Fruit fly (Drosophila melanogaster): ENCODE results near the gene Pfdn4.
A peak's percentile ranks its signal among the peaks of the same experiment; 100 is the strongest.

Gene Pfdn4

DNA sequence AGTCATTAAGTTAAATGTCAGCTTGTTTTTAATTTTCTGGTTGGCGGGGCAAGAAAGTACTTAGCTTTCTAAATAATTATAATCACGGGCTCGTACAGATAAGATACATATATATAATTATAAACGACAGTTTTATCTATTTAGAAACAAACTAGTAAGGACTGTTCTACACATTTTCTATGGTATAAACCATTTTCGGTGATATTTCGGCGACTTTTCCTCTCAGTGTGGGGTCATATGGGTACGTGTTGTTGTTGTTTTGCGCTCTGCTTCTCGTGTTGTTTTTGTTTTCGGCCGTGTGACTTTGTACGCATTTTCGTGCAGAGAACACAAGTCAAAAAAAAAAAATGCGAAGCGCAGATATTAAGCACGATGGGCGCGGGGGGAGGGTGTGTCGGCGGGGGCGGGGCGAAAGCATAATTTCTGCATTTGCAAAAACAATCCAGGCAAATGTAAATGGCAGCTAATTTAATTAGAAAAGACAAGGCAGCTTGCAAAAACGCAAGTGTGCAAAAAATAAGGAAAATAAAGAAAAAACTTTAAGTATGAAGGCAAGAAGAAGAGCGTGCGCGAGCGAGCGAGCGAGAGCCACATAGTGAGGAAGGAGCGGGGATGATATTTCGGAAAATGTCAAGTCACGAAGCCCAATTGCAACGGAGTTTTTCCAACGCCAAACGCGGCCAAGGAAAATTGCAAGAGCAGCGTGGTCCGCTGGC lies 2.5 kb downstream of the Pfdn4 start (continued):
- no peak for TF ChIP-seq Bgb (GFP tag; IDR thresholded peaks at IDR 0.05; ENCODE audit: partially characterized antibody)
- peak; percentile 18 for TF ChIP-seq NfI (GFP tag; optimal IDR thresholded peaks at IDR 0.05)
- no peak for TF ChIP-seq Ssrp (tag; optimal IDR thresholded peaks at IDR 0.05)
- no peak for TF ChIP-seq sob (GFP tag; IDR thresholded peaks at IDR 0.05)
- no peak for TF ChIP-seq CG2712 (tag; optimal IDR thresholded peaks at IDR 0.05)
- TF ChIP-seq Mrtf (GFP tag; IDR thresholded peaks at IDR 0.05) = no peak
- TF ChIP-seq CG4360 (GFP tag; IDR thresholded peaks at IDR 0.05) = peak; percentile 80
- TF ChIP-seq CG7556 (GFP tag; optimal IDR thresholded peaks at IDR 0.05) = peak; percentile 31
- TF ChIP-seq Sox100B (GFP tag; optimal IDR thresholded peaks at IDR 0.05) = peak; percentile 9
- no peak for TF ChIP-seq Asciz (GFP tag; optimal IDR thresholded peaks at IDR 0.05)
- TF ChIP-seq CG2678 (tag; optimal IDR thresholded peaks at IDR 0.05) = peak; percentile 58
- no peak for TF ChIP-seq run (tag; optimal IDR thresholded peaks at IDR 0.05)
- peak; percentile 38 for TF ChIP-seq CG12155 (GFP tag; optimal IDR thresholded peaks at IDR 0.05)
- TF ChIP-seq Hsf (GFP tag; optimal IDR thresholded peaks at IDR 0.05) = peak; percentile 23
- TF ChIP-seq Med (GFP tag) = peak; percentile 80
- TF ChIP-seq ranshi (GFP tag; IDR thresholded peaks at IDR 0.05) = no peak
- TF ChIP-seq CG15269 (tag; optimal IDR thresholded peaks at IDR 0.05) = peak; percentile 65
- peak; percentile 22 for TF ChIP-seq bab2 (GFP tag; optimal IDR thresholded peaks at IDR 0.05)
- TF ChIP-seq crol (GFP tag; IDR thresholded peaks at IDR 0.05) = peak; percentile 95
- TF ChIP-seq CG17385 (GFP tag; optimal IDR thresholded peaks at IDR 0.05) = peak; percentile 95
- TF ChIP-seq odd (GFP tag; optimal IDR thresholded peaks at IDR 0.05) = peak; percentile 16
- TF ChIP-seq Hr51 (GFP tag; optimal IDR thresholded peaks at IDR 0.05) = peak in 1 of 2 experiments; percentile 62
- no peak for TF ChIP-seq CG33213 (GFP tag; optimal IDR thresholded peaks at IDR 0.05)
- TF ChIP-seq nom (GFP tag; optimal IDR thresholded peaks at IDR 0.05) = peak; percentile 78
- peak; percentile 35 for TF ChIP-seq CG9437 (GFP tag; optimal IDR thresholded peaks at IDR 0.05)
- TF ChIP-seq slbo (GFP tag; IDR thresholded peaks at IDR 0.05) = peak; percentile 42; the same call in 1 of the 2 replicates
- 0 out of 2 replicates have a peak, but pooled peaks have one; percentile 16 for TF ChIP-seq Rfx (GFP tag; IDR thresholded peaks at IDR 0.05)
- TF ChIP-seq wek (GFP tag; optimal IDR thresholded peaks at IDR 0.05) = no peak
- peak; percentile 41 for TF ChIP-seq nmo (GFP tag; optimal IDR thresholded peaks at IDR 0.05)
- TF ChIP-seq pita (GFP tag; optimal IDR thresholded peaks at IDR 0.05) = no peak
- peak; percentile 19 for TF ChIP-seq CG13775 (GFP tag; optimal IDR thresholded peaks at IDR 0.05)
- TF ChIP-seq caup (GFP tag; optimal IDR thresholded peaks at IDR 0.05; ENCODE audit: severe bottlenecking) = peak; percentile 38
- no peak for TF ChIP-seq CG4282 (GFP tag; optimal IDR thresholded peaks at IDR 0.05)
- TF ChIP-seq E2f2 (GFP tag; IDR thresholded peaks at IDR 0.05) = peak; percentile 21; the same call in 1 of the 2 replicates
- peak; percentile 55 for TF ChIP-seq CG12942 (GFP tag; optimal IDR thresholded peaks at IDR 0.05)
- no peak for TF ChIP-seq CG8290 (GFP tag; optimal IDR thresholded peaks at IDR 0.05)
- TF ChIP-seq CG8290 (tag; optimal IDR thresholded peaks at IDR 0.05) = no peak
- peak; percentile 44 for TF ChIP-seq CG18619 (GFP tag; optimal IDR thresholded peaks at IDR 0.05)
- peak; percentile 3 for TF ChIP-seq CG1602 (GFP tag; optimal IDR thresholded peaks at IDR 0.05)
- TF ChIP-seq jumu (GFP tag; optimal IDR thresholded peaks at IDR 0.05) = no peak
- no peak for TF ChIP-seq CG7786 (GFP tag; optimal IDR thresholded peaks at IDR 0.05)
- TF ChIP-seq CG1832 (GFP tag; optimal IDR thresholded peaks at IDR 0.05) = peak; percentile 78
- no peak for TF ChIP-seq Hand (GFP tag; optimal IDR thresholded peaks at IDR 0.05)
- TF ChIP-seq Nf-YC (tag; optimal IDR thresholded peaks at IDR 0.05) = no peak
- peak; percentile 36 for TF ChIP-seq az2 (GFP tag; optimal IDR thresholded peaks at IDR 0.05)
- no peak for TF ChIP-seq CG17361 (GFP tag; IDR thresholded peaks at IDR 0.05)
- TF ChIP-seq Atf6 (GFP tag; IDR thresholded peaks at IDR 0.05) = peak; percentile 65
- no peak for TF ChIP-seq gro (GFP tag; optimal IDR thresholded peaks at IDR 0.05)
- no peak for TF ChIP-seq nerfin-2 (GFP tag; IDR thresholded peaks at IDR 0.05; ENCODE audit: partially characterized antibody)
- TF ChIP-seq maf-S (GFP tag; optimal IDR thresholded peaks at IDR 0.05) = no peak
